Worm (Caenorhabditis elegans) whole organism, late embryonic: ENCODE results near the gene ogt-1.

ENCODE experiments used
- ceh-34 ChIP-seq: sonication (generic microtip); optimal IDR thresholded peaks from 2 replicates; lab custom pipeline; 2016; ENCODE audit warnings: mild to moderate bottlenecking, missing genetic modification characterization, missing compliant biosample characterization
- elt-2 ChIP-seq: sonication (generic microtip); optimal IDR thresholded peaks from 2 replicates; lab custom pipeline; 2016; ENCODE audit warnings: missing genetic modification reagents, missing genetic modification characterization, missing compliant biosample characterization
- ets-4 ChIP-seq: sonication (generic microtip); optimal IDR thresholded peaks from 2 replicates; lab custom pipeline; 2016; ENCODE audit warnings: missing genetic modification characterization, missing compliant biosample characterization
- pha-2 ChIP-seq: sonication (generic microtip); optimal IDR thresholded peaks from 2 replicates; lab custom pipeline; 2017; ENCODE audit warnings: mild to moderate bottlenecking, missing genetic modification characterization, missing compliant biosample characterization

DNA sequence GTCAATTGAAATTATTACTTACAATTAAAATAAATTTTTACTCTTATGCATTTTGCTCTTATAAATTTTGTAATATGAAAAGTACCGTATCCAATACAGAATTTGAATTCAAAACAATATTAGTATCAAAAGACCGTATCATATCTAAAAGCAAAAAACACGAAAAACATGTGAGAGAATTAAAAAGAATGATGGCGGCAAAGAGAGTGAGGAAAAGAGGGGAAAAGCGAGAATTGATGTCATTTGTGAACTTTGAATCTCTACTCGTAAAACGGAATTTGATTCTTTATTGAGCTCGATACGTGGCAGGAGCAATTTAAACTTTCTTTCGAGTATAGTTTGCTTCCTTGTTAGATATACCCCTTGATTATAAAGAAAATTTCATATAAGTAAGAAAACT is 929 bp upstream of the ogt-1 start:
- TF ChIP-seq ets-4 (no peak), elt-2 (tag; lab: Kevin White, UChicago) (no peak), ceh-34 (no peak), pha-2 (tag; lab: Kevin White, UChicago) (no peak)
